Worm (Caenorhabditis elegans) whole organism, mixed stage, embryonic: ENCODE results near the gene T04C12.11.

Source experiments
- M03D4.4 ChIP-seq: sonication (generic microtip); optimal IDR thresholded peaks from 2 replicates; lab custom pipeline; 2017; ENCODE audit warnings: mild to moderate bottlenecking, missing genetic modification characterization, missing compliant biosample characterization
- blmp-1 ChIP-seq: fragments of 150-350 bp; optimal IDR thresholded peaks from 2 replicates; lab custom pipeline; 2014; ENCODE audit warnings: missing biosample characterization, missing genetic modification characterization
- ceh-43 ChIP-seq: fragments of 200-800 bp; sonication (Bioruptor generic); optimal IDR thresholded peaks from 2 replicates; lab custom pipeline; 2018; ENCODE audit warnings: mild to moderate bottlenecking, missing genetic modification characterization, moderate library complexity, missing compliant biosample characterization
- ces-1 ChIP-seq: fragments of 150-350 bp; optimal IDR thresholded peaks from 2 replicates; lab custom pipeline; 2014; ENCODE audit warnings: missing biosample characterization, missing genetic modification reagents, missing genetic modification characterization
- elt-3 ChIP-seq: fragments of 150-350 bp; optimal IDR thresholded peaks from 2 replicates; lab custom pipeline; 2014; ENCODE audit warnings: missing biosample characterization, missing genetic modification characterization
- lin-13 ChIP-seq: fragments of 150-350 bp; optimal IDR thresholded peaks from 2 replicates; lab custom pipeline; 2014; ENCODE audit warnings: missing biosample characterization, missing genetic modification characterization
- lsy-2 ChIP-seq: fragments of 150-350 bp; optimal IDR thresholded peaks from 2 replicates; lab custom pipeline; 2014; ENCODE audit warnings: missing biosample characterization, missing genetic modification characterization
- mep-1 ChIP-seq: fragments of 150-350 bp; optimal IDR thresholded peaks from 2 replicates; lab custom pipeline; 2017; ENCODE audit warnings: missing biosample characterization, missing genetic modification reagents, missing genetic modification characterization, inconsistent platforms
- nhr-237 ChIP-seq: fragments of 150-350 bp; optimal IDR thresholded peaks from 2 replicates; lab custom pipeline; 2014; ENCODE audit warnings: missing biosample characterization, missing genetic modification characterization
- nhr-76 ChIP-seq: sonication (generic microtip); optimal IDR thresholded peaks from 2 replicates; lab custom pipeline; 2017; ENCODE audit warnings: missing biosample characterization, missing genetic modification characterization
- pha-4 ChIP-seq: fragments of 150-350 bp; optimal IDR thresholded peaks from 2 replicates; lab custom pipeline; 2018; ENCODE audit warnings: missing biosample characterization, missing genetic modification reagents, missing genetic modification characterization
- snpc-4 ChIP-seq: fragments of 150-350 bp; optimal IDR thresholded peaks from 2 replicates; lab custom pipeline; 2014; ENCODE audit warnings: missing biosample characterization, missing genetic modification characterization
- sptf-1 ChIP-seq: sonication (generic microtip); optimal IDR thresholded peaks from 2 replicates; lab custom pipeline; 2017; ENCODE audit warnings: mild to moderate bottlenecking, missing genetic modification characterization, moderate library complexity, missing compliant biosample characterization
- unc-39 ChIP-seq: fragments of 150-350 bp; optimal IDR thresholded peaks from 2 replicates; lab custom pipeline; 2014; ENCODE audit warnings: missing biosample characterization, missing genetic modification characterization

DNA sequence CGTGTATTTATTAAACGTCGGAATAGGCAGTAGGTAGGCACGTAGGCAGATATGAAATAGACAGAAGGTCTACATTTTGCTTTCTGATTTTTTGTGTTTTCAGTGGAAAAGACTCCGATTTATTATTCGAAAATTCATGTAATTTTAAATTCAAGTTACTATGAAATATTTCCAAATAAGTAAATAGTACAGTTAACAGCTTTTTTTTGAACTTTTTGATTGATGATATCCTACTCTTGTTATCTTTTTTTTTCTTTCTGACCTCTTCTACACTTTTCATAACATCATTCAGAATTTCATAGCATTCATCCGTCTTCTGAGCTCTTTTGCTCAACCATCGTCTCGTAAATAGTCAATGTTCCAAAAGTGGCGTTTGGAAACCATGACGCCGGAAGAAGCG lies 38.5 kb upstream of the T04C12.11 start, which contains the start of gene cdkl-1:
- TF ChIP-seq lsy-2 (tag; lab: Kevin White, UChicago), result no peak
- TF ChIP-seq snpc-4 (tag; lab: Kevin White, UChicago), result no peak
- TF ChIP-seq elt-3 (tag; lab: Kevin White, UChicago), result no peak
- TF ChIP-seq lin-13, result no peak
- no peak for TF ChIP-seq sptf-1 (tag; lab: Kevin White, UChicago)
- no peak for TF ChIP-seq unc-39
- no peak for TF ChIP-seq pha-4 (tag; lab: Kevin White, UChicago)
- TF ChIP-seq nhr-237 (tag; lab: Kevin White, UChicago), result no peak
- no peak for TF ChIP-seq mep-1 (tag; lab: Kevin White, UChicago)
- TF ChIP-seq blmp-1 (tag; lab: Kevin White, UChicago), result no peak
- TF ChIP-seq M03D4.4 (tag; lab: Kevin White, UChicago), result no peak
- TF ChIP-seq nhr-76 (tag; lab: Kevin White, UChicago), result no peak
- no peak for TF ChIP-seq ceh-43 (GFP tag; lab: Kevin White, UChicago)
- TF ChIP-seq ces-1 (GFP tag; lab: Kevin White, UChicago), result no peak
